Worm (Caenorhabditis elegans): ENCODE data around the gene Y53F4B.11.

DNA sequence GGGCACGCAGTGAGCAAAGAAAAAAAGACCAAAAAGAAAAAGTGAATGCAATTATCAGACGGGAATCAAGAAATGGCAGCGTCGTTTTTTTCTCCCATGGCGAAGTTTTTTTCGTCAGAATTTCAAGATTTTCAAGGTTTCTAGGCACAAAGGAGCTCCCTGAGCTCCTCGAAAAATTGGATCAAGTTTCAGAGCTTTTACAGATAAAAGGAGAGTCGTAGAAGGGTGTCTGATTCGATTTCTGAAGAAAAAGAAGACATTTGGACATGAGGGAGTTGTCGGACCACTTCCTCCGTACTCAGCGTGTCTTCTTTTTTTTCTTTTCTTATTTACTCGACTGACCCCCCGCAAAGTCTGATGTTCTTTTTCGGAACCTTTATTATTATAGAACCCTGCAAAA, 5.1 kb downstream of the Y53F4B.11 start:
- no peak for TF ChIP-seq nhr-28 (tag; optimal IDR thresholded peaks at IDR 0.05)
- no peak for TF ChIP-seq alr-1 (tag; optimal IDR thresholded peaks at IDR 0.05; ENCODE audit: borderline replicate concordance)
- TF ChIP-seq unc-62 (GFP tag; optimal IDR thresholded peaks at IDR 0.05): no peak
- TF ChIP-seq elt-2 (tag; optimal IDR thresholded peaks at IDR 0.05): no peak
- no peak for TF ChIP-seq fkh-4 (tag; optimal IDR thresholded peaks at IDR 0.05; ENCODE audit: borderline replicate concordance)
- no peak for TF ChIP-seq nhr-76 (tag; optimal IDR thresholded peaks at IDR 0.05)
- TF ChIP-seq pqm-1 (tag; optimal IDR thresholded peaks at IDR 0.05): no peak
- TF ChIP-seq mep-1 (tag; optimal IDR thresholded peaks at IDR 0.05): no peak
- no peak for TF ChIP-seq mdl-1 (tag; optimal IDR thresholded peaks at IDR 0.05)
- TF ChIP-seq lin-13 (GFP tag; optimal IDR thresholded peaks at IDR 0.05): no peak
- no peak for TF ChIP-seq ama-1 (optimal IDR thresholded peaks at IDR 0.05)

Measured in whole organism, L1 larva.